Fruit fly (Drosophila melanogaster): ENCODE measurements around the gene CG12470.
A peak's percentile ranks its signal among the peaks of the same experiment; 100 is the strongest.

DNA sequence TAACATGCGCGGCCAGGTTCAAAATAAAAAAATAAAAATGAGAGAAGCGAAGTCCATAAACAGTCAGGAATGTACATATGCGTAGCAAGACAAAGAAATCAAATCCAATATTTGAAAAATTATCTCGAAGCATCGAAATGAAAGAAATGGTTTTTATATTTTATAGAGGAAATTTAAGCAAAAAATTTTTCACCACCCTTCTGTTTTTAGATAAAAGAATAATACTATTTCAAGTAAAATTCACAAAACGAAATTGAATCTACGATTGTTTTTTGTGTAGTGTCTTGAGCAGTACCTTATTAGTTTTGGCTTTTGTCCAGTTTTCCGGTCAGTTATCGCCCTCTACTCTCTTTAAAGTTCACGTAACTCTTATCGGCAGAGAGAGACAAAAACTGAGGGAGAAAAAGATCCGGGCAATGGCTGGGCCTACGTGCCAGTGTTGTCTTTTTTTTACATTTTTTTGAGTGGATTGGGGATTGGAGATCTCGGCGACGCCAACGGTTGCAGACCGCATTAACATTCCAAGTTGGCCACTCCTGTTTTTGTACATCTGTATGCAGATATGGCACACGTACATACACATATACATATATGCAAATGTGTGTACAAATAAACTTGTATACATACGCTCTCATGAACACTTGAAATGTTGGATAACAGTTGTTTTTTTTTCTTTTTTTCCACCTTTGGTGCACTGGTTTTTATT is 32.5 kb downstream of the CG12470 start:
- TF ChIP-seq CG10348 (GFP tag; IDR thresholded peaks at IDR 0.05) (no peak), EcR (GFP tag; optimal IDR thresholded peaks at IDR 0.05) (peak; percentile 83), fd96Ca (GFP tag; IDR thresholded peaks at IDR 0.05) (peak; percentile 11; the same call in 1 of the 3 replicates)

Measured in whole organism, pupa.